Worm (Caenorhabditis elegans) whole organism, L3 larva: ENCODE results near the gene srj-7.

Source experiments
- ZK546.5 ChIP-seq: sonication (generic microtip); optimal IDR thresholded peaks from 2 replicates; lab custom pipeline; 2017; ENCODE audit warnings: missing biosample characterization, missing genetic modification characterization
- aly-2 ChIP-seq: fragments of 150-350 bp; optimal IDR thresholded peaks from 2 replicates; lab custom pipeline; 2014; ENCODE audit warnings: missing biosample characterization, missing genetic modification characterization
- elt-3 ChIP-seq, 3 experiments: fragments of 150-350 bp in 1 of 3; sonication (generic microtip) in 2 of 3; optimal IDR thresholded peaks; 2 replicates in 2 of 3; 4 replicates in 1 of 3; lab custom pipeline; 2014 to 2017; ENCODE audit warnings: missing biosample characterization in 3 of 3, missing genetic modification characterization in 3 of 3
- fos-1 ChIP-seq: fragments of 150-350 bp; optimal IDR thresholded peaks from 2 replicates; lab custom pipeline; 2014; ENCODE audit warnings: missing biosample characterization, missing genetic modification characterization
- nhr-12 ChIP-seq: fragments of 150-350 bp; optimal IDR thresholded peaks from 2 replicates; lab custom pipeline; 2014; ENCODE audit warnings: missing biosample characterization, missing genetic modification characterization
- nhr-237 ChIP-seq: fragments of 150-350 bp; optimal IDR thresholded peaks from 2 replicates; lab custom pipeline; 2014; ENCODE audit warnings: missing biosample characterization, missing genetic modification characterization
- nhr-25 ChIP-seq: sonication (generic microtip); optimal IDR thresholded peaks from 2 replicates; lab custom pipeline; 2017; ENCODE audit warnings: missing biosample characterization, missing genetic modification characterization
- nhr-28 ChIP-seq: fragments of 150-350 bp; optimal IDR thresholded peaks from 2 replicates; lab custom pipeline; 2014; ENCODE audit warnings: missing biosample characterization, missing genetic modification characterization
- pha-4 ChIP-seq: fragments of 150-350 bp; optimal IDR thresholded peaks from 2 replicates; lab custom pipeline; 2014; ENCODE audit warnings: missing biosample characterization, missing genetic modification reagents, missing genetic modification characterization
- pqm-1 ChIP-seq: fragments of 150-350 bp; optimal IDR thresholded peaks from 2 replicates; lab custom pipeline; 2017; ENCODE audit warnings: missing biosample characterization, missing genetic modification characterization, inconsistent platforms
- snpc-4 ChIP-seq: fragments of 150-350 bp; optimal IDR thresholded peaks from 2 replicates; lab custom pipeline; 2014; ENCODE audit warnings: missing biosample characterization, missing genetic modification characterization
- tbx-2 ChIP-seq: sonication (generic microtip); optimal IDR thresholded peaks from 2 replicates; lab custom pipeline; 2016; ENCODE audit warnings: mild to moderate bottlenecking, missing genetic modification characterization, missing compliant biosample characterization
- unc-62 ChIP-seq: fragments of 150-350 bp; sonication (generic microtip); optimal IDR thresholded peaks from 4 replicates; lab custom pipeline; 2014; ENCODE audit warnings: missing biosample characterization, missing genetic modification reagents, missing genetic modification characterization

DNA sequence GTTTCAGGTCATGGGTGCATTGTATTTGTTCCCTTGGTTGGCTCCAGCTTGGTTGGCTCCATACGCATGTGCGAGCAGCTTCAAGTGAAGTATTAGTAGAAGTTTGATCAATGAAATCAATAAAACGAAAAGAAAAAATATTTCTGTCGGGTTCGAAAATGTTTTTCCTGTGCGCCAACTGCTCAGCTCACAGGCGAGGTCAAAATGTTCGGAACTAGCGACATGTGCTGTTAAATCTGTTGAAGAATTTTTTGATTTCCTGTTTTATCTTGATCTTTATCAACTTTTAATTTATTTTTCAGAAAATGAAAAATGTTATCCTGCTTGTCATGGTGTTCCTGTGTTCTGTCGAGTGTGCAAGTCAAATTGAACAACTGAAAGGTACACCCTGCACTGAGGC is 36.7 kb downstream of the srj-7 start, which contains the start of gene T28A11.25:
- TF ChIP-seq snpc-4 (tag; lab: Kevin White, UChicago) (no peak), nhr-237 (tag; lab: Kevin White, UChicago) (no peak), ZK546.5 (tag; lab: Kevin White, UChicago) (no peak), nhr-28 (tag; lab: Kevin White, UChicago) (no peak), tbx-2 (no peak), fos-1 (tag; lab: Kevin White, UChicago) (no peak), nhr-12 (tag; lab: Kevin White, UChicago) (no peak), unc-62 (GFP tag; lab: Kevin White, UChicago) (no peak), nhr-25 (tag; lab: Kevin White, UChicago) (no peak), elt-3 (tag; optimal IDR thresholded peaks at IDR 0.05; lab: Kevin White, UChicago) (no peak), pha-4 (tag; lab: Kevin White, UChicago) (no peak), pqm-1 (tag; lab: Kevin White, UChicago) (no peak), aly-2 (tag; lab: Kevin White, UChicago) (no peak)
